Fruit fly (Drosophila melanogaster) whole organism, adult: ENCODE results near the gene Traf6.

ENCODE experiments used
- CG7045 ChIP-seq: fragments of 200-800 bp; sonication (Bioruptor generic); optimal IDR thresholded peaks from 2 replicates; lab custom pipeline; 2017; ENCODE audit warnings: missing biosample characterization, mild to moderate bottlenecking, missing genetic modification characterization
- Crg-1 ChIP-seq: fragments of 200-800 bp; sonication (Bioruptor generic); optimal IDR thresholded peaks from 2 replicates; lab custom pipeline; 2016; ENCODE audit warnings: missing biosample characterization, missing genetic modification characterization
- Hr96 ChIP-seq: fragments of 200-800 bp; sonication (Bioruptor generic); optimal IDR thresholded peaks from 2 replicates; lab custom pipeline; 2016; ENCODE audit warnings: missing biosample characterization, missing genetic modification characterization
- cic ChIP-seq: fragments of 200-800 bp; sonication (Bioruptor generic); optimal IDR thresholded peaks from 2 replicates; lab custom pipeline; 2017; ENCODE audit warnings: missing biosample characterization, mild to moderate bottlenecking, missing genetic modification characterization, moderate library complexity
- cnc ChIP-seq, 2 experiments: fragments of >200 bp; optimal IDR thresholded peaks; 2 replicates each; lab custom pipeline; 2017
- kay ChIP-seq: fragments of 200-800 bp; sonication (Bioruptor generic); peaks from one replicate; lab custom pipeline; 2016; ENCODE audit warnings: missing biosample characterization, missing genetic modification characterization, borderline replicate concordance
- pad ChIP-seq: fragments of 200-800 bp; sonication (Bioruptor generic); optimal IDR thresholded peaks from 3 replicates; lab custom pipeline; 2017; ENCODE audit warnings: missing biosample characterization, missing genetic modification characterization, mild to moderate bottlenecking, moderate library complexity, missing genetic modification reagents
- tj ChIP-seq: fragments of 200-800 bp; sonication (Bioruptor generic); optimal IDR thresholded peaks from 3 replicates; lab custom pipeline; 2017; ENCODE audit warnings: missing biosample characterization, mild to moderate bottlenecking, missing genetic modification characterization, moderate library complexity
- toe ChIP-seq: fragments of 200-800 bp; sonication (Bioruptor generic); optimal IDR thresholded peaks from 2 replicates; lab custom pipeline; 2016; ENCODE audit warnings: missing biosample characterization, missing genetic modification characterization

DNA sequence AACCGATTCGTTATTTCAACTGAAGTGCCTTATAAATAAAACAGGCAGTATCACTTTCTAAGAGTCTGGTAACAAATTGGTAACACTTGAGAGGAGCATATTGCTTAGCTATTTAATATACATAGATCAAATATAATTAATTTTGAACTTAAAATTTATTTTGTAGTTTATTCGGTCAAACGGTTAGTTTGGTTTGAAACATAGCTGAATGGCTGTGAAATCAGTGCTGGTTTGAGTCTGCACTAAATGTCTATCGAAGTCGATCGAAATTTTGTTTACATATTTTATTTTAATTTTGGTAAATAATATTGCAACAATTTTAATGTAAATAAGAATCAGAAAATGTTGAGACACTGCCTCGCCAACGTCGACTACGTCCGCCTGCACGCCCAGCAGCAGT lies 8.6 kb downstream of the Traf6 start, which contains the start of gene CG10959:
- TF ChIP-seq tj (no peak), Hr96 (no peak), cnc (optimal IDR thresholded peaks at IDR 0.05; lab: Kevin White, UChicago) (no peak), cic (no peak), Crg-1 (GFP tag; lab: Kevin White, UChicago) (no peak), CG7045 (no peak), pad (GFP tag; lab: Kevin White, UChicago) (no peak), toe (GFP tag; lab: Kevin White, UChicago) (no peak), kay (GFP tag; lab: Kevin White, UChicago) (no peak)
